Fruit fly (Drosophila melanogaster) whole organism, embryonic: ENCODE results near the gene sesB.

Source experiments
- Atf-2 ChIP-seq: fragments of 200-800 bp; sonication (Bioruptor generic); optimal IDR thresholded peaks from 2 replicates; lab custom pipeline; 2016; ENCODE audit warnings: missing biosample characterization, missing genetic modification characterization
- Bgb ChIP-seq: fragments of 200-800 bp; sonication (Bioruptor generic); IDR thresholded peaks from 2 replicates; pipeline ENCODE4 v1.3.6; 2022; ENCODE audit warnings: missing biosample characterization, missing genetic modification characterization; ENCODE audit not compliant: partially characterized antibody
- CG10267 ChIP-seq: fragments of 200-800 bp; sonication (Bioruptor generic); optimal IDR thresholded peaks from 2 replicates; lab custom pipeline; 2018; ENCODE audit warnings: missing biosample characterization, mild to moderate bottlenecking, missing genetic modification characterization, moderate library complexity
- CG12236 ChIP-seq: fragments of 200-800 bp; sonication (Bioruptor generic); optimal IDR thresholded peaks from 2 replicates; lab custom pipeline; 2016; ENCODE audit warnings: missing biosample characterization, missing genetic modification characterization
- CG13894 ChIP-seq: fragments of 200-800 bp; sonication (Bioruptor generic); optimal IDR thresholded peaks from 3 replicates; lab custom pipeline; 2018; ENCODE audit warnings: missing biosample characterization, mild to moderate bottlenecking, missing genetic modification characterization, moderate library complexity
- CG14050 ChIP-seq: fragments of 200-800 bp; sonication (Bioruptor generic); IDR thresholded peaks from 3 replicates; pipeline ENCODE4 v1.3.6; 2022; ENCODE audit warnings: missing biosample characterization, missing genetic modification characterization
- CG14710 ChIP-seq: fragments of 200-800 bp; sonication (Bioruptor generic); optimal IDR thresholded peaks from 3 replicates; lab custom pipeline; 2019; ENCODE audit warnings: missing biosample characterization, mild to moderate bottlenecking, missing genetic modification characterization, moderate library complexity
- CG15011 ChIP-seq: fragments of 200-800 bp; sonication (Bioruptor generic); optimal IDR thresholded peaks from 3 replicates; lab custom pipeline; 2018; ENCODE audit warnings: missing biosample characterization, mild to moderate bottlenecking, missing genetic modification characterization
- CG15269 ChIP-seq: fragments of 200-800 bp; sonication (Bioruptor generic); optimal IDR thresholded peaks from 2 replicates; lab custom pipeline; 2018; ENCODE audit warnings: missing biosample characterization, mild to moderate bottlenecking, missing genetic modification characterization, moderate library complexity
- CG15514 ChIP-seq: fragments of 200-800 bp; sonication (Bioruptor generic); optimal IDR thresholded peaks from 3 replicates; lab custom pipeline; 2017; ENCODE audit warnings: missing biosample characterization, missing genetic modification characterization, mild to moderate bottlenecking, moderate library complexity, missing genetic modification reagents
- CG1603 ChIP-seq: fragments of 200-800 bp; sonication (Bioruptor generic); optimal IDR thresholded peaks from 2 replicates; lab custom pipeline; 2019; ENCODE audit warnings: missing biosample characterization, mild to moderate bottlenecking, missing genetic modification characterization, moderate library complexity
- CG17568 ChIP-seq: fragments of 200-800 bp; sonication (Bioruptor generic); optimal IDR thresholded peaks from 2 replicates; lab custom pipeline; 2018; ENCODE audit warnings: missing biosample characterization, mild to moderate bottlenecking, missing genetic modification characterization, moderate library complexity
- CG18764 ChIP-seq: fragments of 200-800 bp; sonication (Bioruptor generic); optimal IDR thresholded peaks from 3 replicates; lab custom pipeline; 2016; ENCODE audit warnings: missing biosample characterization, missing genetic modification characterization
- CG2116 ChIP-seq: fragments of 200-800 bp; sonication (Bioruptor generic); optimal IDR thresholded peaks from 3 replicates; lab custom pipeline; 2018; ENCODE audit warnings: missing biosample characterization, mild to moderate bottlenecking, missing genetic modification characterization
- CG2712 ChIP-seq: fragments of 200-800 bp; optimal IDR thresholded peaks from 3 replicates; lab custom pipeline; 2019; ENCODE audit warnings: missing biosample characterization, mild to moderate bottlenecking, missing genetic modification characterization, moderate library complexity
- CG30431 ChIP-seq: fragments of 200-800 bp; sonication (Bioruptor generic); optimal IDR thresholded peaks from 2 replicates; lab custom pipeline; 2017; ENCODE audit warnings: missing biosample characterization, missing genetic modification characterization
- CG31365 ChIP-seq: fragments of 200-800 bp; sonication (Bioruptor generic); optimal IDR thresholded peaks from 2 replicates; lab custom pipeline; 2018; ENCODE audit warnings: missing biosample characterization, mild to moderate bottlenecking, missing genetic modification characterization
- CG34224 ChIP-seq: fragments of 200-800 bp; sonication (Bioruptor generic); IDR thresholded peaks from 3 replicates; pipeline ENCODE4 v1.3.6; 2022; ENCODE audit warnings: missing biosample characterization, missing genetic modification characterization; ENCODE audit not compliant: partially characterized antibody
- CG42726 ChIP-seq: fragments of 200-800 bp; sonication (Bioruptor generic); IDR thresholded peaks from 2 replicates; pipeline ENCODE4 v1.3.6; 2022; ENCODE audit warnings: missing biosample characterization, missing genetic modification characterization; ENCODE audit not compliant: partially characterized antibody
- CG7963 ChIP-seq: fragments of 200-800 bp; sonication (Bioruptor generic); IDR thresholded peaks from 3 replicates; pipeline ENCODE4 v1.3.6; 2022; ENCODE audit warnings: missing biosample characterization, missing genetic modification characterization; ENCODE audit not compliant: partially characterized antibody
- CG8359 ChIP-seq: fragments of 200-800 bp; sonication (Bioruptor generic); optimal IDR thresholded peaks from 2 replicates; lab custom pipeline; 2017; ENCODE audit warnings: missing biosample characterization, mild to moderate bottlenecking, missing genetic modification characterization, borderline replicate concordance
- HLH4C ChIP-seq: fragments of 200-800 bp; sonication (Bioruptor generic); IDR thresholded peaks from 3 replicates; pipeline ENCODE4 v1.3.6; 2022; ENCODE audit warnings: missing biosample characterization, missing genetic modification characterization; ENCODE audit not compliant: partially characterized antibody
- Hr3 ChIP-seq: fragments of 200-800 bp; sonication (Bioruptor generic); optimal IDR thresholded peaks from 3 replicates; lab custom pipeline; 2016; ENCODE audit warnings: missing biosample characterization, missing genetic modification characterization
- Hr51 ChIP-seq, 2 experiments: fragments of 200-800 bp; sonication (Bioruptor generic); optimal IDR thresholded peaks; 2 replicates in 1 of 2; 3 replicates in 1 of 2; lab custom pipeline; 2016 to 2018; ENCODE audit warnings: missing biosample characterization in 2 of 2, missing genetic modification characterization in 2 of 2, mild to moderate bottlenecking in 1 of 2, moderate library complexity in 1 of 2
- Mrtf ChIP-seq: fragments of 200-800 bp; sonication (Bioruptor generic); IDR thresholded peaks from 3 replicates; pipeline ENCODE4 v1.3.6; 2022; ENCODE audit warnings: missing biosample characterization, missing genetic modification characterization
- NK7.1 ChIP-seq: fragments of 200-800 bp; sonication (Bioruptor generic); optimal IDR thresholded peaks from 3 replicates; lab custom pipeline; 2016; ENCODE audit warnings: missing biosample characterization, missing genetic modification characterization
- Pdp1 ChIP-seq, 2 experiments: fragments of 200-800 bp; sonication (Bioruptor generic); optimal IDR thresholded peaks; 3 replicates each; lab custom pipeline; 2016; ENCODE audit warnings: missing biosample characterization in 2 of 2, missing genetic modification characterization in 2 of 2, mild to moderate bottlenecking in 1 of 2, moderate library complexity in 1 of 2
- Scr ChIP-seq: fragments of 200-800 bp; sonication (Bioruptor generic); IDR thresholded peaks from 2 replicates; pipeline ENCODE4 v1.3.6; 2022; ENCODE audit warnings: missing biosample characterization, missing genetic modification characterization; ENCODE audit not compliant: partially characterized antibody
- Vsx1 ChIP-seq: fragments of 200-800 bp; sonication (Bioruptor generic); optimal IDR thresholded peaks from 2 replicates; lab custom pipeline; 2017; ENCODE audit warnings: missing biosample characterization, mild to moderate bottlenecking, missing genetic modification characterization, missing genetic modification reagents
- Xrp1 ChIP-seq: fragments of 200-800 bp; sonication (Bioruptor generic); IDR thresholded peaks from 2 replicates; pipeline ENCODE4 v1.3.6; 2022; ENCODE audit warnings: missing biosample characterization, missing genetic modification characterization
- chinmo ChIP-seq: fragments of 200-800 bp; sonication (Bioruptor generic); IDR thresholded peaks from 4 replicates; pipeline ENCODE4 v1.3.6; 2022; ENCODE audit warnings: missing biosample characterization, missing genetic modification characterization; ENCODE audit not compliant: partially characterized antibody
- dpn ChIP-seq, 2 experiments: fragments of 200-800 bp; sonication (Bioruptor generic); optimal IDR thresholded peaks; 3 replicates each; lab custom pipeline; 2016; ENCODE audit warnings: missing biosample characterization in 2 of 2, missing genetic modification characterization in 2 of 2
- ftz-f1 ChIP-seq: fragments of 200-800 bp; sonication (Bioruptor generic); optimal IDR thresholded peaks from 2 replicates; lab custom pipeline; 2016; ENCODE audit warnings: missing biosample characterization, missing genetic modification characterization
- gsb ChIP-seq: fragments of 200-800 bp; sonication (Bioruptor generic); IDR thresholded peaks from 2 replicates; pipeline ENCODE4 v1.3.6; 2022; ENCODE audit warnings: missing biosample characterization, missing genetic modification characterization
- ind ChIP-seq: fragments of 200-800 bp; sonication (Bioruptor generic); optimal IDR thresholded peaks from 3 replicates; lab custom pipeline; 2016; ENCODE audit warnings: missing biosample characterization, missing genetic modification characterization
- inv ChIP-seq: fragments of 200-800 bp; sonication (Bioruptor generic); IDR thresholded peaks from 2 replicates; pipeline ENCODE4 v1.3.6; 2022; ENCODE audit warnings: missing biosample characterization, missing genetic modification characterization; ENCODE audit not compliant: partially characterized antibody
- jumu ChIP-seq: fragments of 200-800 bp; sonication (Bioruptor generic); optimal IDR thresholded peaks from 3 replicates; lab custom pipeline; 2016; ENCODE audit warnings: missing biosample characterization, missing genetic modification characterization
- nom ChIP-seq: fragments of 200-800 bp; sonication (Bioruptor generic); optimal IDR thresholded peaks from 2 replicates; lab custom pipeline; 2017; ENCODE audit warnings: missing biosample characterization, missing genetic modification characterization, mild to moderate bottlenecking, moderate library complexity, missing genetic modification reagents
- pfk ChIP-seq: fragments of 200-800 bp; sonication (Bioruptor generic); optimal IDR thresholded peaks from 2 replicates; lab custom pipeline; 2018; ENCODE audit warnings: missing biosample characterization, mild to moderate bottlenecking, missing genetic modification characterization, moderate library complexity
- phol ChIP-seq: fragments of 200-800 bp; sonication (Bioruptor generic); optimal IDR thresholded peaks from 3 replicates; lab custom pipeline; 2018; ENCODE audit warnings: missing biosample characterization, mild to moderate bottlenecking, missing genetic modification characterization, moderate library complexity
- pita ChIP-seq: fragments of 200-800 bp; sonication (Bioruptor generic); optimal IDR thresholded peaks from 2 replicates; lab custom pipeline; 2017; ENCODE audit warnings: missing biosample characterization, mild to moderate bottlenecking, missing genetic modification characterization
- scrt ChIP-seq: fragments of 200-800 bp; sonication (Bioruptor generic); optimal IDR thresholded peaks from 2 replicates; lab custom pipeline; 2018; ENCODE audit warnings: missing biosample characterization, mild to moderate bottlenecking, missing genetic modification characterization, moderate library complexity
- slou ChIP-seq: fragments of 200-800 bp; sonication (Bioruptor generic); optimal IDR thresholded peaks from 3 replicates; lab custom pipeline; 2016; ENCODE audit warnings: missing biosample characterization, missing genetic modification characterization
- sna ChIP-seq: fragments of 200-800 bp; sonication (Bioruptor generic); IDR thresholded peaks from 2 replicates; pipeline ENCODE4 v1.3.6; 2022; ENCODE audit warnings: missing biosample characterization, missing genetic modification characterization; ENCODE audit not compliant: partially characterized antibody
- stwl ChIP-seq: fragments of 200-800 bp; sonication (Bioruptor generic); optimal IDR thresholded peaks from 3 replicates; lab custom pipeline; 2018; ENCODE audit warnings: missing biosample characterization, mild to moderate bottlenecking, missing genetic modification characterization, moderate library complexity
- tup ChIP-seq: fragments of 200-800 bp; sonication (Bioruptor generic); optimal IDR thresholded peaks from 2 replicates; lab custom pipeline; 2016; ENCODE audit warnings: missing biosample characterization, mild to moderate bottlenecking, missing genetic modification characterization, moderate library complexity
- zen2 ChIP-seq: fragments of 200-800 bp; sonication (Bioruptor generic); IDR thresholded peaks from 3 replicates; pipeline ENCODE4 v1.3.6; 2022; ENCODE audit warnings: missing biosample characterization, missing genetic modification characterization; ENCODE audit not compliant: partially characterized antibody

Gene sesB

DNA sequence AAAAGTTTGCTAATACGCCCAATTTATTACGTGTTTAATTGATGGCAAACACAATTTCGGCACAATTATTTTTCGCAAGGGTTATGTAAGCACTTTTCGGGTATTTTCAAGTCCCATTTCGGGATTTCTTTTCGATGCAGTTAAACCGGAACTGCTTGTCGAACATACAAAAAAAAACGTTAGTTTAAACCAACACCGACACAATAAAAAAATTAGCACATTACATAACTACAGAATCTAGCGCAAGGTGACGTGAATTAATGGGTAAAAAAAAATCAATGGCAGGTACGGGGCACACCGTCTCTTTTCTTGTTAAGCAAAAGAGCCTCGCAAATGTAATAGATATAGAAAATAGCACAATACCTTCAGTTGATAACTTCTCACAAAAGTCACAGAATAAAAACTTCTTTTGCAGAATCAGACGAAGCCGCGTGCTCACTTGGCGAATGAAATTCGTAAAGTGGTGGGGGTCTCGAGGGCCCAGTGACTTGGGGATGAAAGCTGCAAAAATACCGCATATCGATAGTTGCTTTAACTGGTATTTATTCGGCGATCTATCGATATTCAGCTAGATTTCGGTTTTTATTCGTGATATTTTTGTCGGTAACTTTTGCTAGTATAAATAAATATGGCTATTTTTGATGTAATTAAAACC, at the start of gene sesB, which contains the start of gene Ant2 (continued):
- peak; percentile 40 for TF ChIP-seq CG1603
- peak; percentile 83 for TF ChIP-seq Bgb
- TF ChIP-seq CG31365 = no peak
- TF ChIP-seq stwl (tag; lab: Kevin White, UChicago) = peak; percentile 53
- no peak for TF ChIP-seq CG18764 (GFP tag; lab: Kevin White, UChicago)
- TF ChIP-seq CG34224 (GFP tag; lab: Robert Waterston, UW) = peak; percentile 43
- no peak for TF ChIP-seq NK7.1
- no peak for TF ChIP-seq CG12236 (GFP tag; lab: Kevin White, UChicago)
- no peak for TF ChIP-seq Atf-2
- TF ChIP-seq chinmo (GFP tag; lab: Robert Waterston, UW) = peak; percentile 39; the same call in 1 of the 4 replicates
- TF ChIP-seq Pdp1 (GFP tag; optimal IDR thresholded peaks at IDR 0.05; lab: Kevin White, UChicago) = peak in 1 of 2 experiments; percentile 96
- peak; percentile 35 for TF ChIP-seq pfk
- TF ChIP-seq Hr3 (GFP tag; lab: Kevin White, UChicago) = no peak
- peak; percentile 38 for TF ChIP-seq CG17568 (GFP tag; lab: Kevin White, UChicago)
- no peak for TF ChIP-seq jumu (GFP tag; lab: Kevin White, UChicago)
- peak; percentile 76 for TF ChIP-seq inv (GFP tag; lab: Robert Waterston, UW)
- no peak; the same call in 2 of the 3 replicates for TF ChIP-seq zen2 (GFP tag; lab: Robert Waterston, UW)
- no peak for TF ChIP-seq tup
- TF ChIP-seq CG2712 (tag; lab: Kevin White, UChicago) = no peak
- TF ChIP-seq sna (GFP tag; lab: Robert Waterston, UW) = peak; percentile 66; the same call in 1 of the 2 replicates
- peak; percentile 80 for TF ChIP-seq Scr (GFP tag; lab: Robert Waterston, UW)
- no peak for TF ChIP-seq CG7963 (GFP tag; lab: Robert Waterston, UW)
- no peak for TF ChIP-seq dpn (GFP tag; optimal IDR thresholded peaks at IDR 0.05; lab: Kevin White, UChicago)
- TF ChIP-seq CG15269 (tag; lab: Kevin White, UChicago) = peak; percentile 3
- TF ChIP-seq pita = no peak
- TF ChIP-seq CG15011 = no peak
- TF ChIP-seq CG15514 (GFP tag; lab: Kevin White, UChicago) = peak; percentile 43
- TF ChIP-seq CG10267 (tag; lab: Kevin White, UChicago) = peak; percentile 0
- no peak for TF ChIP-seq Mrtf (GFP tag; lab: Robert Waterston, UW)
- TF ChIP-seq CG8359 (GFP tag; lab: Kevin White, UChicago) = no peak
- TF ChIP-seq CG14710 (tag; lab: Kevin White, UChicago) = peak; percentile 2
- peak; percentile 68; the same call in 1 of the 2 replicates for TF ChIP-seq CG42726 (GFP tag; lab: Robert Waterston, UW)
- TF ChIP-seq nom (GFP tag; lab: Kevin White, UChicago) = peak; percentile 13
- TF ChIP-seq HLH4C (GFP tag; lab: Robert Waterston, UW) = peak; percentile 43; the same call in 2 of the 3 replicates
- TF ChIP-seq CG2116 (GFP tag; lab: Kevin White, UChicago) = no peak
- no peak for TF ChIP-seq Hr51 (GFP tag; optimal IDR thresholded peaks at IDR 0.05; lab: Kevin White, UChicago)
- no peak for TF ChIP-seq Vsx1 (GFP tag; lab: Kevin White, UChicago)
- TF ChIP-seq CG30431 (GFP tag; lab: Kevin White, UChicago) = no peak
- peak; percentile 5 for TF ChIP-seq scrt (GFP tag; lab: Kevin White, UChicago)
- no peak for TF ChIP-seq CG14050 (GFP tag; lab: Robert Waterston, UW)
- TF ChIP-seq slou (GFP tag; lab: Kevin White, UChicago) = no peak
- TF ChIP-seq phol (tag; lab: Kevin White, UChicago) = peak; percentile 26
- no peak for TF ChIP-seq ftz-f1 (GFP tag; lab: Kevin White, UChicago)
- TF ChIP-seq gsb (GFP tag; lab: Robert Waterston, UW) = no peak
- no peak for TF ChIP-seq ind (GFP tag; lab: Kevin White, UChicago)
- peak; percentile 5 for TF ChIP-seq CG13894 (tag; lab: Kevin White, UChicago)
- TF ChIP-seq Xrp1 (GFP tag; lab: Robert Waterston, UW) = no peak
